Worm (Caenorhabditis elegans) whole organism, early embryonic: ENCODE data around the gene rnr-1.

Experiments used
- B0310.2 ChIP-seq: sonication (generic microtip); optimal IDR thresholded peaks from 2 replicates; lab custom pipeline; 2016; ENCODE audit warnings: mild to moderate bottlenecking, missing genetic modification characterization, missing compliant biosample characterization
- F13C5.2 ChIP-seq: sonication (generic microtip); optimal IDR thresholded peaks from 2 replicates; lab custom pipeline; 2017; ENCODE audit warnings: mild to moderate bottlenecking, missing genetic modification characterization, inconsistent platforms, missing compliant biosample characterization
- aly-1 ChIP-seq: sonication (generic microtip); optimal IDR thresholded peaks from 2 replicates; lab custom pipeline; 2016; ENCODE audit warnings: missing genetic modification characterization, missing compliant biosample characterization
- ama-1 ChIP-seq: fragments of 150-350 bp; optimal IDR thresholded peaks from 2 replicates; lab custom pipeline; 2014
- ceh-13 ChIP-seq: fragments of 200-800 bp; sonication (Bioruptor generic); optimal IDR thresholded peaks from 2 replicates; lab custom pipeline; 2018; ENCODE audit warnings: mild to moderate bottlenecking, missing genetic modification characterization, missing compliant biosample characterization
- ceh-36 ChIP-seq: sonication (generic microtip); optimal IDR thresholded peaks from 2 replicates; lab custom pipeline; 2016; ENCODE audit warnings: missing genetic modification characterization, inconsistent platforms, missing compliant biosample characterization
- ets-7 ChIP-seq: sonication (generic microtip); optimal IDR thresholded peaks from 2 replicates; lab custom pipeline; 2016; ENCODE audit warnings: missing genotype, missing genetic modification characterization, missing compliant biosample characterization
- flt-1 ChIP-seq: fragments of 200-800 bp; sonication (Bioruptor generic); IDR thresholded peaks from 2 replicates; pipeline ENCODE4 v1.3.6; 2022; ENCODE audit warnings: missing genetic modification characterization, missing compliant biosample characterization
- hmbx-1 ChIP-seq: sonication (generic microtip); optimal IDR thresholded peaks from 2 replicates; lab custom pipeline; 2016; ENCODE audit warnings: mild to moderate bottlenecking, missing genetic modification characterization, missing compliant biosample characterization
- hmg-4 ChIP-seq: fragments of 200-800 bp; sonication (Bioruptor generic); optimal IDR thresholded peaks from 2 replicates; lab custom pipeline; 2018; ENCODE audit warnings: mild to moderate bottlenecking, missing genetic modification characterization, missing compliant biosample characterization
- hnd-1 ChIP-seq: sonication (generic microtip); optimal IDR thresholded peaks from 2 replicates; lab custom pipeline; 2016; ENCODE audit warnings: missing genetic modification characterization, missing compliant biosample characterization
- pes-1 ChIP-seq: fragments of 200-800 bp; sonication (Bioruptor generic); IDR thresholded peaks from 2 replicates; pipeline ENCODE4 v1.3.6; 2022; ENCODE audit warnings: missing genetic modification reagents, missing genetic modification characterization, missing compliant biosample characterization
- scrt-1 ChIP-seq: fragments of 200-800 bp; sonication (Bioruptor generic); IDR thresholded peaks from 2 replicates; pipeline ENCODE4 v1.3.6; 2022; ENCODE audit warnings: missing genetic modification characterization, missing compliant biosample characterization
- sea-1 ChIP-seq: fragments of 200-800 bp; sonication (Bioruptor generic); conservative IDR thresholded peaks from 2 replicates; pipeline ENCODE4 v1.3.6; 2022; ENCODE audit warnings: missing genetic modification characterization, missing compliant biosample characterization
- tbx-11 ChIP-seq: fragments of 200-800 bp; sonication (Bioruptor generic); IDR thresholded peaks from 2 replicates; pipeline ENCODE4 v1.3.6; 2022; ENCODE audit warnings: missing genetic modification characterization, missing compliant biosample characterization
- tbx-37 ChIP-seq: fragments of 200-800 bp; sonication (Bioruptor generic); conservative IDR thresholded peaks from 2 replicates; pipeline ENCODE4 v1.3.6; 2022; ENCODE audit warnings: missing genetic modification reagents, missing genetic modification characterization, missing compliant biosample characterization
- tra-4 ChIP-seq: sonication (generic microtip); optimal IDR thresholded peaks from 2 replicates; lab custom pipeline; 2017; ENCODE audit warnings: missing genetic modification characterization, missing compliant biosample characterization

rnr-1 gene

DNA sequence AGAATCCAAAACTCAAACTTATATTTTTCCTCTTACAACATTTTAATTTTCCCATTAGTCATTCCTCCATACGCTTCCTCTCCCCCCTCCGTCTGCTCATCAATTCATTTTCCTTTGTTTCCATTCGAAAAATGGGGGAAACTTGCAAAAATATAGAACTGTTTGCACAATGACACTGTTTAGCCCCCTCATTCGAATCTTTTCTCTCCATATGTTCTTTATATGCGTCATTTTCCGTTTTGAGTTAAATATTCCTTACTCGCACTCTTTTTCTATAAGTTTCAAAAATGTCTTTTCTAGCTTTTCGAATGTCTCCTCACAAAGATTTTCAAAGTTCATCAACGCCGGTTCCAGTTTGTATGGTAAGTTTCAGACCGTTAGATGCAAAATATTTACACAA is 28.4 kb upstream of the rnr-1 start, which contains the start of gene M01A8.1:
Gene M01A8.1, plus strand, starts transcription at position 301 of the 400 bp plus-strand sequence.
- TF ChIP-seq aly-1 (no peak), hmg-4 (no peak), hmbx-1 (tag; lab: Kevin White, UChicago) (no peak), tra-4 (tag; lab: Kevin White, UChicago) (no peak), ets-7 (tag; lab: Kevin White, UChicago) (no peak), ceh-13 (no peak), B0310.2 (tag; lab: Kevin White, UChicago) (no peak), hnd-1 (tag; lab: Kevin White, UChicago) (no peak), F13C5.2 (no peak), ama-1 (no peak)

DNA sequence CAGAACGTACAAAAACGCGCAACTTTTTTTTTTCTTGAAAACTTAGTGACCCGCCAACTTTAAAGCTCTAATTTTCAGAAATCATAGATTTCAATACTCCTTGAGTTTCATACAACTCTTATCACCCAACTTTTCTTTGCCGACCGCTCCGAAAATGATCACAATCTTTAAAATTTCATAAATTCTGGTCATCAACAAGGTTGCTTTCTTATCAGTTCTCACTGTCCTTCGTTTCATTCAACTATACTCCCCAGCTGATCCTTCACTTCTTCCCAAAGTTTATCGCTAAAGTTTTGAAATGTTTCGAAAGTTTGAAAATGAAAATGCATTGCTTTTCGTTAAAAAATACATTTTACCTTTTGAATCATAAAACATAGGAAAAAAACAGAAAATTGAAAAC is 27.2 kb upstream of the rnr-1 start:
- no peak for TF ChIP-seq hnd-1 (tag; lab: Kevin White, UChicago)
- no peak for TF ChIP-seq flt-1 (GFP tag; lab: Robert Waterston, UW)

DNA sequence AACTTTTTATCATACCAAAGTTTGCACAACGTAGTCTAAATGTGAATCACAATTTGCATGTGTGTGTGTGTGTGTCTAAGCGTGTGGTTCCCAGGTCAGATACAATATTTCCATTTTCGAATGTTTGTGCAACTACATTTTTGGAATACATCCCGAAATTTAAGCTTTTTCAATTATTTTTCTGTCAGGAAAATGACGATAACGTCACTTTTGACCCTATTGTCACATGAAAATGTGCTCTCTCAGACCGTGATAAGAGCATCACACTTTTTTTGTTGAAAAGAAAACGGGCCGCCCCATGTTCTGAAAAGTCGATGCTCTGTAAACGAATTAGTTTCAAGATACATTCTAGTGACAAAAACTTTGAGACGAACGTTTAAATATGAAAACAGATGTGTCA is 26.4 kb upstream of the rnr-1 start:
- TF ChIP-seq hmbx-1 (tag; lab: Kevin White, UChicago) (no peak), hnd-1 (tag; lab: Kevin White, UChicago) (no peak), B0310.2 (tag; lab: Kevin White, UChicago) (no peak), tbx-11 (GFP tag; lab: Robert Waterston, UW) (no peak), sea-1 (GFP tag; lab: Robert Waterston, UW) (no peak), ama-1 (no peak), tra-4 (tag; lab: Kevin White, UChicago) (no peak)

DNA sequence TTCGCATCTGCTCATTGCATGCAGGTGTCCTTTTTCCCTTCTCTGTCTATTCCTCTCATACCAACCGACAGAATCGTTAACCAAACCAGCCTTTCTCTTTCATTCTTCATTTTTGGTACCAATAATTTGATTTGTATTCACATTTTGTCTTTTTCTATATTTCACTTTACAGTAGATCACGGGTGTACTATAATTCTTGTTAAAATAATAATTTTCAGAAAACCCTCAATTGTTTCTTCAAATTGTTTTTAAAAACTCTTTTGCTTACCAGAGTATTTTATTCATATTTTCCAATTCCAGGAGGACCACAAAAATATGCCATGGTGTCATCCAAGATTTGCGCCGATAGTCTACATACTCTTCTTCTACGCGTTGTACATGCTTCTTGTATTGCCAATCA is 22.1 kb upstream of the rnr-1 start, which contains the start of gene T02C1.2:
Gene T02C1.2, plus strand, starts transcription at position 301 of the 400 bp plus-strand sequence.
- TF ChIP-seq ama-1, result no peak
- no peak for TF ChIP-seq tbx-11 (GFP tag; lab: Robert Waterston, UW)
- no peak for TF ChIP-seq F13C5.2
- no peak for TF ChIP-seq ceh-36 (tag; lab: Kevin White, UChicago)
- no peak for TF ChIP-seq ets-7 (tag; lab: Kevin White, UChicago)
- TF ChIP-seq tra-4 (tag; lab: Kevin White, UChicago), result no peak
- TF ChIP-seq B0310.2 (tag; lab: Kevin White, UChicago), result no peak
- no peak for TF ChIP-seq hmbx-1 (tag; lab: Kevin White, UChicago)
- TF ChIP-seq flt-1 (GFP tag; lab: Robert Waterston, UW), result no peak
- no peak for TF ChIP-seq pes-1 (GFP tag; lab: Robert Waterston, UW)

DNA sequence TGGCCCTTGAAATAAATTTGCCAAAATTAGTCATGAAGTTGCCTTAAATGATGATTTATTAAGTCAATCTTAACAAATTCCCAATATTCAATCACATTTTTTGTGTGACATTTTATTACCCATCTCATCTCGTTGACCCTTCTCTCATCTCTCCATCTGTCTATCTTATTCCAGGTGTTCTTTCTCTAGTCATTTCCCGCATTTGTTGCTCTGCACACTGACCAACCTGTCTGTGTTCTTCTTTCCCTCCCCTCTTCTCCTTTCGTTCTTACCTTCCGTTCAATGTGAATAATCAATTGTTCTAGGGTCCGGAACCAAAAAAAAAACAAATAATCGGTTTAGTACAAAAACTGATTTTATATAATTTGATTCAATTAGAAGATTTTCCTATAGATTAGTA is 18.6 kb upstream of the rnr-1 start, which contains the start of gene T02C1.1:
Gene T02C1.1, plus strand, starts transcription at position 305 of the 400 bp plus-strand sequence.
- TF ChIP-seq pes-1 (GFP tag; lab: Robert Waterston, UW) (no peak), aly-1 (peak; percentile 26)

DNA sequence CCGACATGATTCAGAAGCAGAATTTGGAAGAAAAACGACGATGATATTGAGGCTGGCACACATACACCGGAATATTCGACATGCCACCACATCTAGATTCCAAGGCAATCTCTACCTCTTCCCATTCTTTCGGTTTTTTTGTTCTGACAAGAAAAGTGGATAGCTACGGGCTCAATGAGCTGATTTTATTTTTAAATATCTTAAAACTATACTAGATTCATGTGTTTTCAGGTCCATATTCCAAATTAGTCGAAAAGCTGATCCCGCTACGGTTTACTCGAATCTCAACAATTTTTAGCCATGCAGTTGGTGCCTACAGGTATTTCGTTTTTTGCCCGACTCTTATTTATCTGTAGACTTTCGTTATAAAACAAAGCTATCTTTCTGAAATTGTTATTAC is 14.1 kb upstream of the rnr-1 start, which contains the start of gene dat-1:
Gene dat-1, plus strand, starts transcription at position 301 of the 400 bp plus-strand sequence.
- TF ChIP-seq tra-4 (tag; lab: Kevin White, UChicago) (no peak), ceh-13 (no peak), ets-7 (tag; lab: Kevin White, UChicago) (no peak), aly-1 (no peak)

DNA sequence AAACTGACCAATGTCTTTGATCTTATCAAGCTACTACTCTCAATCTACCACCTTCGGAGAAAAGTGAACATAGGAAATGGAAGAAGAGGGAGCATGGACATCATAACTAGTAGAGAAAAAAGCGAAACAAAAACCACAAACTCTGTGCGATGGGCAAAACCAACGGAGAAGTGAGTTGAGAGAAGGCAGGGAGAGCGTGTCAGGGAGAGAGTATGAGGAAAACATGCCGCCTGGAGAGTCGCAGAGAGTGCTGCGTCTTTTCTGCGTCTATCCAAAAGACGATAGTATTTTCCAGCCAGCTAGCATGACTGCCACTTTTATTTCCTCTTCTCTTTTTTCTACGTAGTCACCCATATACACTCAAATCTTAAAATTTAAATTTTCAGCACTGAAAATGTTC is 11.4 kb upstream of the rnr-1 start, which contains the start of gene saeg-2:
Gene saeg-2, plus strand, starts transcription at position 381 of the 400 bp plus-strand sequence.
- no peak for TF ChIP-seq hnd-1 (tag; lab: Kevin White, UChicago)
- TF ChIP-seq tra-4 (tag; lab: Kevin White, UChicago), result no peak
- TF ChIP-seq ceh-36 (tag; lab: Kevin White, UChicago), result no peak
- no peak for TF ChIP-seq hmbx-1 (tag; lab: Kevin White, UChicago)
- no peak for TF ChIP-seq scrt-1 (GFP tag; lab: Robert Waterston, UW)
- no peak for TF ChIP-seq aly-1
- no peak for TF ChIP-seq B0310.2 (tag; lab: Kevin White, UChicago)
- no peak for TF ChIP-seq tbx-37 (GFP tag; lab: Robert Waterston, UW)
- no peak for TF ChIP-seq flt-1 (GFP tag; lab: Robert Waterston, UW)
- no peak for TF ChIP-seq ama-1
- TF ChIP-seq tbx-11 (GFP tag; lab: Robert Waterston, UW), result no peak
- no peak for TF ChIP-seq ceh-13
- no peak for TF ChIP-seq ets-7 (tag; lab: Kevin White, UChicago)
- TF ChIP-seq sea-1 (GFP tag; lab: Robert Waterston, UW), result no peak
- peak; percentile 47 for TF ChIP-seq hmg-4
- no peak for TF ChIP-seq pes-1 (GFP tag; lab: Robert Waterston, UW)
- TF ChIP-seq F13C5.2, result peak; percentile 17

DNA sequence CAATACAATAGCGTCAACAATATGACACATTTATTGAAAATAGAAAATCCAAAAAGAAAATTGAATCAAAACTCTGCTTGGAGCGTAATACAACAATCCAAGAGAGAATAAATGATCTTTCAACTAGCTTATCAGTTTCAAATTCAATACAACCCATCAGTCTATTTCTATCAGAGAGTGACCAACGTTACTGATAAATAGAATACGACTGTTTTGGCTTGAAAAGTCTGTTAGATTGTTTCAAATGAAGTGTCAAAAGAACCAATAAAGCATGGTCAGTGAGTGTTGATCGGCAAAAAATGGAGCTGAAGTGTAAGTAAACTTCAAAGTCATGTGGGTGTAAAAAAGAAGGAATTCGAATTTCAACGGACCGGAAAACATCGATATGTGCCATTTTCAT is 9.0 kb upstream of the rnr-1 start:
- TF ChIP-seq sea-1 (GFP tag; lab: Robert Waterston, UW) (no peak), hmbx-1 (tag; lab: Kevin White, UChicago) (no peak), ama-1 (no peak), ets-7 (tag; lab: Kevin White, UChicago) (no peak), tbx-11 (GFP tag; lab: Robert Waterston, UW) (no peak), hnd-1 (tag; lab: Kevin White, UChicago) (no peak), tbx-37 (GFP tag; lab: Robert Waterston, UW) (no peak)

DNA sequence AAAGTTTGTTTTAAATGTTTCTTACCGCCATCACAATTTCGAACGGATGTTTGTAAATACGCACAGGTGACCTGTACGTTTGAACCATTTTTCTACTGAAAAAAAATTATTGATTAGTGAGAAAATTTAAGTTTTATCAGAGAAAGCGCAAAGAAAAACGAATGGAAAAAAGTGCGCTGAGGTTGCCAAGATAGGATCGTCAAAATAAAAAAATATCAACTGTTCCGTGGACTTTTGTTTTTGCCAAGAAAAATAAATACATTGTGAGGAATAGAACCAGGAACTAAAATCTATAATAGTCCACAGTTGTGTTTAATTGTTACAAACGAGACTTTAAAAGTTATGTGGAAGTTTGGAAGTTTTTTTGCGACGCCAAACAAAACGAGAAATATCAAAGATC is 7.6 kb upstream of the rnr-1 start, which contains the start of gene T23G5.2:
Gene T23G5.2, minus strand, starts transcription at position 101 of the 400 bp plus-strand sequence.
- TF ChIP-seq tbx-11 (GFP tag; lab: Robert Waterston, UW) (no peak), tbx-37 (GFP tag; lab: Robert Waterston, UW) (no peak), F13C5.2 (no peak), tra-4 (tag; lab: Kevin White, UChicago) (no peak), ama-1 (no peak), hnd-1 (tag; lab: Kevin White, UChicago) (no peak), scrt-1 (GFP tag; lab: Robert Waterston, UW) (no peak), flt-1 (GFP tag; lab: Robert Waterston, UW) (no peak), ceh-13 (no peak), sea-1 (GFP tag; lab: Robert Waterston, UW) (no peak), B0310.2 (tag; lab: Kevin White, UChicago) (no peak), aly-1 (no peak), hmg-4 (no peak), pes-1 (GFP tag; lab: Robert Waterston, UW) (no peak), ceh-36 (tag; lab: Kevin White, UChicago) (no peak), hmbx-1 (tag; lab: Kevin White, UChicago) (no peak)
